Fruit fly (Drosophila melanogaster) whole organism, wandering third instar larva: ENCODE data around the gene Jon66Cii.

Experiments
- CG32264 ChIP-seq: fragments of 200-800 bp; sonication (Bioruptor generic); optimal IDR thresholded peaks from 2 replicates; lab custom pipeline; 2016; ENCODE audit warnings: missing biosample characterization, missing genetic modification characterization
- Jra ChIP-seq: sonication (Bioruptor generic); optimal IDR thresholded peaks from 2 replicates; lab custom pipeline; 2016; ENCODE audit warnings: missing biosample characterization, missing genetic modification characterization
- dl ChIP-seq, 2 experiments: fragments of 175-275, 200-275 bp in 1 of 2; fragments of 200-275 bp in 1 of 2; sonication (Bioruptor generic); optimal IDR thresholded peaks; lab custom pipeline; 2018; ENCODE audit warnings: mild to moderate bottlenecking in 2 of 2, missing biosample characterization in 2 of 2, missing genetic modification characterization in 2 of 2, moderate library complexity in 2 of 2; ENCODE audit not compliant: partially characterized antibody in 2 of 2, insufficient read depth in 1 of 2
- psq ChIP-seq: fragments of 200-800 bp; sonication (Bioruptor generic); optimal IDR thresholded peaks from 3 replicates; lab custom pipeline; 2017; ENCODE audit warnings: missing biosample characterization, mild to moderate bottlenecking, missing genetic modification characterization, moderate library complexity
- rgr ChIP-seq: fragments of 200-800 bp; sonication (Bioruptor generic); optimal IDR thresholded peaks from 3 replicates; lab custom pipeline; 2016; ENCODE audit warnings: missing biosample characterization, mild to moderate bottlenecking, missing genetic modification characterization
- usp ChIP-seq: fragments of >200 bp; optimal IDR thresholded peaks from 2 replicates; lab custom pipeline; 2017; ENCODE audit warnings: missing biosample characterization, missing genetic modification characterization

dm6 chr3L:8374107-8374506, 19.3 kb downstream of the Jon66Cii start:
- TF ChIP-seq dl (GFP tag; optimal IDR thresholded peaks at IDR 0.05; lab: Kevin White, UChicago; ENCODE audit: insufficient read depth in 1 of 2, partially characterized antibody in 2 of 2) = no peak
- TF ChIP-seq psq = no peak
- TF ChIP-seq rgr (GFP tag; lab: Kevin White, UChicago) = no peak
- no peak for TF ChIP-seq Jra (GFP tag; lab: Kevin White, UChicago)
- TF ChIP-seq CG32264 (GFP tag; lab: Kevin White, UChicago) = no peak
- TF ChIP-seq usp (GFP tag; lab: Kevin White, UChicago) = no peak
